Worm (Caenorhabditis elegans): Measurements from ENCODE around the gene ZK757.1.

ZK757.1 gene

DNA sequence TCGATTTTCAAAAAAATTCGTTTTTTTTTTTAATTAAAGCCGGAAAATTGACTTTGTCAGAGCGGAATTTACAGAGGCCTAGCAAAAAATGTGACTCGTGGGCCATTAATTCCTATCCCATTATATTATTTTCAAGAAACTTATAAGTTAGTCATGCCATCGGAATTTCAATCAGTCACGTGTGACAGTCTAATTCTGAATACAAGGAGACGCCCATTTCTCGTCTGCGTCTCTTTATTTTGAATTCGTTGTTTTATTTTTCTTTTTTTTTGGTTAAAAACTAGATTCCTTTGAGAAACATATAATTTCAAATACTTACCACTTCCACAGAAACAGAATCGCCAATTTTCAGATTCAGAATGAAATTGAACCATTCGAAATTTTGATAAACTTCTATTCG is 37.8 kb upstream of the ZK757.1 start (continued):
- no peak for TF ChIP-seq egl-13 (tag; optimal IDR thresholded peaks at IDR 0.05)
- TF ChIP-seq jun-1 (tag; optimal IDR thresholded peaks at IDR 0.05) = no peak
- TF ChIP-seq nhr-20 (tag; optimal IDR thresholded peaks at IDR 0.05) = peak; percentile 52
- TF ChIP-seq ceh-8 (GFP tag; optimal IDR thresholded peaks at IDR 0.05) = no peak
- no peak for TF ChIP-seq vab-15 (tag; optimal IDR thresholded peaks at IDR 0.05)
- TF ChIP-seq ceh-82 (tag; optimal IDR thresholded peaks at IDR 0.05) = no peak
- TF ChIP-seq efl-3 (GFP tag; optimal IDR thresholded peaks at IDR 0.05) = no peak
- no peak for TF ChIP-seq dsc-1 (tag; optimal IDR thresholded peaks at IDR 0.05)
- TF ChIP-seq nhr-85 (tag) = peak; percentile 93
- no peak for TF ChIP-seq fos-1 (tag; optimal IDR thresholded peaks at IDR 0.05)
- TF ChIP-seq rnt-1 (tag; optimal IDR thresholded peaks at IDR 0.05) = no peak
- TF ChIP-seq lin-15B (tag; optimal IDR thresholded peaks at IDR 0.05) = no peak
- TF ChIP-seq snpc-4 (tag; optimal IDR thresholded peaks at IDR 0.05) = no peak

ce11 chrIII:9907574-9907973 is 36.6 kb upstream of the ZK757.1 start:
- no peak for TF ChIP-seq sptf-1 (tag; optimal IDR thresholded peaks at IDR 0.05)
- TF ChIP-seq mdl-1 (tag; optimal IDR thresholded peaks at IDR 0.05) = no peak
- peak; percentile 72 for TF ChIP-seq grh-1 (GFP tag; IDR thresholded peaks at IDR 0.05)
- TF ChIP-seq nhr-20 (tag; optimal IDR thresholded peaks at IDR 0.05) = peak; percentile 27
- no peak for TF ChIP-seq nhr-11 (tag; optimal IDR thresholded peaks at IDR 0.05)
- TF ChIP-seq nhr-84 (tag; optimal IDR thresholded peaks at IDR 0.05) = no peak
- TF ChIP-seq snu-23 (GFP tag; optimal IDR thresholded peaks at IDR 0.05) = peak; percentile 30
- no peak for TF ChIP-seq ceh-88 (GFP tag; IDR thresholded peaks at IDR 0.05)
- no peak for TF ChIP-seq nhr-76 (tag; optimal IDR thresholded peaks at IDR 0.05)
- TF ChIP-seq elt-3 (tag; optimal IDR thresholded peaks at IDR 0.05) = no peak
- no peak for TF ChIP-seq jun-1 (tag; optimal IDR thresholded peaks at IDR 0.05)
- no peak for TF ChIP-seq ztf-11 (tag; optimal IDR thresholded peaks at IDR 0.05)
- no peak for TF ChIP-seq lin-39 (tag; optimal IDR thresholded peaks at IDR 0.05)
- no peak for TF ChIP-seq egl-27 (tag; optimal IDR thresholded peaks at IDR 0.05)
- no peak for TF ChIP-seq skn-1 (tag; optimal IDR thresholded peaks at IDR 0.05)
- peak in 1 of 2 experiments; percentile 32 for TF ChIP-seq lsy-2 (tag; optimal IDR thresholded peaks at IDR 0.05)
- TF ChIP-seq efl-1 (optimal IDR thresholded peaks at IDR 0.05) = no peak
- TF ChIP-seq efl-1 (GFP tag; optimal IDR thresholded peaks at IDR 0.05 in 1 of 2) = no peak
- TF ChIP-seq irx-1 (tag; optimal IDR thresholded peaks at IDR 0.05) = no peak
- TF ChIP-seq zip-4 (GFP tag; optimal IDR thresholded peaks at IDR 0.05) = no peak
- TF ChIP-seq ceh-82 (tag; optimal IDR thresholded peaks at IDR 0.05) = no peak
- TF ChIP-seq dpl-1 (GFP tag; optimal IDR thresholded peaks at IDR 0.05) = no peak
- TF ChIP-seq unc-98 (GFP tag; IDR thresholded peaks at IDR 0.05) = no peak
- peak; percentile 58 for TF ChIP-seq lin-14 (GFP tag; optimal IDR thresholded peaks at IDR 0.05)
- TF ChIP-seq nhr-71 (tag; optimal IDR thresholded peaks at IDR 0.05) = peak; percentile 23
- TF ChIP-seq nhr-85 (tag) = peak; percentile 50
- peak; percentile 41 for TF ChIP-seq blmp-1 (tag; optimal IDR thresholded peaks at IDR 0.05)

- TF ChIP-seq elt-3 (tag; optimal IDR thresholded peaks at IDR 0.05) (no peak), fkh-10 (GFP tag; optimal IDR thresholded peaks at IDR 0.05) (peak; percentile 65), efl-1 (optimal IDR thresholded peaks at IDR 0.05) (peak in 1 of 2 experiments; percentile 1), efl-1 (GFP tag; optimal IDR thresholded peaks at IDR 0.05 in 1 of 2) (peak in 1 of 2 experiments; percentile 80), nhr-71 (tag; optimal IDR thresholded peaks at IDR 0.05) (peak; percentile 16), ceh-82 (tag; optimal IDR thresholded peaks at IDR 0.05) (no peak), pag-3 (tag; optimal IDR thresholded peaks at IDR 0.05; ENCODE audit: borderline replicate concordance, insufficient read depth) (no peak), nhr-20 (tag; optimal IDR thresholded peaks at IDR 0.05) (no peak), lin-14 (GFP tag; optimal IDR thresholded peaks at IDR 0.05) (peak; percentile 89), hlh-4 (tag; optimal IDR thresholded peaks at IDR 0.05) (no peak), xbp-1 (tag; optimal IDR thresholded peaks at IDR 0.05) (no peak), zip-4 (GFP tag; optimal IDR thresholded peaks at IDR 0.05) (no peak), nhr-84 (tag; optimal IDR thresholded peaks at IDR 0.05) (no peak), lsy-2 (tag; optimal IDR thresholded peaks at IDR 0.05) (peak; percentile 8 to 27), lir-3 (tag; optimal IDR thresholded peaks at IDR 0.05; ENCODE audit: poor library complexity) (no peak), sptf-1 (tag; optimal IDR thresholded peaks at IDR 0.05) (no peak), nhr-12 (tag; optimal IDR thresholded peaks at IDR 0.05) (no peak), rnt-1 (tag; optimal IDR thresholded peaks at IDR 0.05) (peak; percentile 34), nhr-77 (tag; optimal IDR thresholded peaks at IDR 0.05) (no peak), egl-27 (tag; optimal IDR thresholded peaks at IDR 0.05) (no peak), lin-39 (tag; optimal IDR thresholded peaks at IDR 0.05) (no peak), ces-1 (GFP tag; optimal IDR thresholded peaks at IDR 0.05) (peak; percentile 74), unc-62 (GFP tag; optimal IDR thresholded peaks at IDR 0.05) (no peak), grh-1 (GFP tag; IDR thresholded peaks at IDR 0.05) (no peak), nhr-19 (GFP tag; conservative IDR thresholded peaks at IDR 0.05) (no peak), lin-35 (GFP tag; optimal IDR thresholded peaks at IDR 0.05) (peak in 1 of 2 experiments; percentile 13), ceh-63 (GFP tag; optimal IDR thresholded peaks at IDR 0.05) (no peak)
Observed at ce11 chrIII:9905307-9905706, 34.4 kb upstream of the ZK757.1 start.
